Worm (Caenorhabditis elegans): ENCODE data around the gene C32H11.3.

ce11 chrIV:12918256-12918655 is at the start of gene C32H11.3:
- TF ChIP-seq skn-1 (tag; optimal IDR thresholded peaks at IDR 0.05) (no peak), unc-62 (GFP tag; optimal IDR thresholded peaks at IDR 0.05) (no peak), sea-2 (GFP tag; optimal IDR thresholded peaks at IDR 0.05) (no peak), nfya-1 (tag; optimal IDR thresholded peaks at IDR 0.05; ENCODE audit: insufficient read depth) (no peak), ama-1 (optimal IDR thresholded peaks at IDR 0.05) (no peak), fos-1 (tag; optimal IDR thresholded peaks at IDR 0.05) (no peak), lin-39 (tag; optimal IDR thresholded peaks at IDR 0.05) (no peak), aly-2 (tag; optimal IDR thresholded peaks at IDR 0.05) (no peak), nhr-67 (tag; optimal IDR thresholded peaks at IDR 0.05) (no peak), nhr-28 (tag; optimal IDR thresholded peaks at IDR 0.05) (no peak), ztf-11 (tag; optimal IDR thresholded peaks at IDR 0.05) (no peak), nhr-237 (tag; optimal IDR thresholded peaks at IDR 0.05) (no peak), nhr-12 (tag; optimal IDR thresholded peaks at IDR 0.05) (no peak)
